Fruit fly (Drosophila melanogaster): ENCODE measurements around the gene CG8028.

The CG8028 gene

dm6 chrX:19317058-19317767 lies 37.1 kb upstream of the CG8028 start (continued):
- TF ChIP-seq Dek (tag; optimal IDR thresholded peaks at IDR 0.05) (peak; percentile 45), Stat92E (GFP tag; optimal IDR thresholded peaks at IDR 0.05) (no peak), yki (optimal IDR thresholded peaks at IDR 0.05) (no peak), Poxn (GFP tag; IDR thresholded peaks at IDR 0.05) (no peak), Med (GFP tag) (no peak), disco-r (GFP tag; optimal IDR thresholded peaks at IDR 0.05) (no peak), CG15479 (GFP tag; optimal IDR thresholded peaks at IDR 0.05) (no peak), CG12104 (GFP tag; optimal IDR thresholded peaks at IDR 0.05) (no peak), CG12769 (tag; optimal IDR thresholded peaks at IDR 0.05) (no peak), D (optimal IDR thresholded peaks at IDR 0.05) (no peak), D (GFP tag; optimal IDR thresholded peaks at IDR 0.05) (peak; percentile 28), CG10431 (GFP tag; optimal IDR thresholded peaks at IDR 0.05) (no peak), Nf-YA (GFP tag; IDR thresholded peaks at IDR 0.05) (no peak), Hr39 (optimal IDR thresholded peaks at IDR 0.05) (no peak), salm (tag; optimal IDR thresholded peaks at IDR 0.05) (peak; percentile 41), NC2β (GFP tag; optimal IDR thresholded peaks at IDR 0.05) (no peak), CG6654 (GFP tag; optimal IDR thresholded peaks at IDR 0.05) (peak; percentile 22), CG7271 (tag; optimal IDR thresholded peaks at IDR 0.05) (no peak), lilli (GFP tag; optimal IDR thresholded peaks at IDR 0.05) (no peak), mam (GFP tag; optimal IDR thresholded peaks at IDR 0.05) (no peak), kay (GFP tag; optimal IDR thresholded peaks at IDR 0.05) (no peak), CG15696 (tag; optimal IDR thresholded peaks at IDR 0.05) (peak; percentile 53), nerfin-1 (tag; optimal IDR thresholded peaks at IDR 0.05) (peak; percentile 17), HLH3B (GFP tag; IDR thresholded peaks at IDR 0.05) (peak; percentile 49), tll (GFP tag; optimal IDR thresholded peaks at IDR 0.05) (no peak), jumu (GFP tag; optimal IDR thresholded peaks at IDR 0.05) (no peak), ham (GFP tag; IDR thresholded peaks at IDR 0.05) (no peak), Ptx1 (GFP tag; IDR thresholded peaks at IDR 0.05) (peak; percentile 65), hb (GFP tag; IDR thresholded peaks at IDR 0.05; ENCODE audit: partially characterized antibody) (no peak), klu (GFP tag; IDR thresholded peaks at IDR 0.05) (no peak), lola (GFP tag; optimal IDR thresholded peaks at IDR 0.05) (peak in 1 of 3 experiments; percentile 44), ERR (GFP tag; optimal IDR thresholded peaks at IDR 0.05) (no peak), CG15514 (GFP tag; optimal IDR thresholded peaks at IDR 0.05) (peak; percentile 30), CG31365 (tag; optimal IDR thresholded peaks at IDR 0.05) (no peak), CG2202 (tag; optimal IDR thresholded peaks at IDR 0.05) (no peak), oc (tag; optimal IDR thresholded peaks at IDR 0.05) (peak; percentile 7), CG13624 (GFP tag; optimal IDR thresholded peaks at IDR 0.05) (no peak), CG6689 (GFP tag; IDR thresholded peaks at IDR 0.05) (peak; percentile 74), CG10959 (GFP tag; IDR thresholded peaks at IDR 0.05) (no peak), CG11560 (tag; IDR thresholded peaks at IDR 0.05) (no peak), CG3838 (GFP tag; optimal IDR thresholded peaks at IDR 0.05) (no peak), CG32767 (GFP tag; IDR thresholded peaks at IDR 0.05) (peak; percentile 38; the same call in 1 of the 2 replicates), aop (GFP tag; IDR thresholded peaks at IDR 0.05) (no peak), hkb (optimal IDR thresholded peaks at IDR 0.05) (no peak), hkb (GFP tag; IDR thresholded peaks at IDR 0.05) (peak; percentile 70), nau (GFP tag; optimal IDR thresholded peaks at IDR 0.05) (no peak), org-1 (GFP tag; optimal IDR thresholded peaks at IDR 0.05) (peak; percentile 43), CG7963 (GFP tag; IDR thresholded peaks at IDR 0.05; ENCODE audit: partially characterized antibody) (no peak), gem (tag; optimal IDR thresholded peaks at IDR 0.05) (peak; percentile 85), stwl (tag; optimal IDR thresholded peaks at IDR 0.05) (no peak), dmrt99B (tag; optimal IDR thresholded peaks at IDR 0.05) (peak; percentile 79)
